Worm (Caenorhabditis elegans) whole organism, L3 larva: ENCODE results near the gene let-653.

Experiments used
- R02D3.7 ChIP-seq: fragments of 150-350 bp; optimal IDR thresholded peaks from 2 replicates; lab custom pipeline; 2014; ENCODE audit warnings: missing biosample characterization, missing genetic modification characterization
- ZK546.5 ChIP-seq: sonication (generic microtip); optimal IDR thresholded peaks from 2 replicates; lab custom pipeline; 2017; ENCODE audit warnings: missing biosample characterization, missing genetic modification characterization
- aly-2 ChIP-seq: fragments of 150-350 bp; optimal IDR thresholded peaks from 2 replicates; lab custom pipeline; 2014; ENCODE audit warnings: missing biosample characterization, missing genetic modification characterization
- ama-1 ChIP-seq: fragments of 150-350 bp; optimal IDR thresholded peaks from 2 replicates; lab custom pipeline; 2018
- ceh-16 ChIP-seq: sonication (generic microtip); optimal IDR thresholded peaks from 2 replicates; lab custom pipeline; 2017; ENCODE audit warnings: missing biosample characterization, missing genetic modification characterization
- ceh-28 ChIP-seq: fragments of 150-350 bp; optimal IDR thresholded peaks from 2 replicates; lab custom pipeline; 2014; ENCODE audit warnings: missing biosample characterization, missing genetic modification reagents, missing genetic modification characterization
- ceh-82 ChIP-seq: fragments of 150-350 bp; optimal IDR thresholded peaks from 2 replicates; lab custom pipeline; 2014; ENCODE audit warnings: missing biosample characterization, missing genetic modification characterization
- ceh-9 ChIP-seq: sonication (generic microtip); optimal IDR thresholded peaks from 2 replicates; lab custom pipeline; 2018; ENCODE audit warnings: missing biosample characterization, missing genetic modification characterization
- daf-12 ChIP-seq: fragments of 150-350 bp; optimal IDR thresholded peaks from 2 replicates; lab custom pipeline; 2014; ENCODE audit warnings: missing biosample characterization, missing genetic modification reagents, missing genetic modification characterization
- egl-5 ChIP-seq: fragments of 150-350 bp; optimal IDR thresholded peaks from 2 replicates; lab custom pipeline; 2017; ENCODE audit warnings: missing biosample characterization, missing genetic modification reagents, missing genetic modification characterization, inconsistent platforms
- elt-1 ChIP-seq: fragments of 150-350 bp; optimal IDR thresholded peaks from 2 replicates; lab custom pipeline; 2014; ENCODE audit warnings: missing biosample characterization, missing genetic modification characterization
- elt-2 ChIP-seq: sonication (generic microtip); optimal IDR thresholded peaks from 2 replicates; lab custom pipeline; 2016; ENCODE audit warnings: missing genetic modification reagents, mild to moderate bottlenecking, missing genetic modification characterization, missing compliant biosample characterization
- elt-3 ChIP-seq, 3 experiments: fragments of 150-350 bp in 1 of 3; sonication (generic microtip) in 2 of 3; optimal IDR thresholded peaks; 2 replicates in 2 of 3; 4 replicates in 1 of 3; lab custom pipeline; 2014 to 2017; ENCODE audit warnings: missing biosample characterization in 3 of 3, missing genetic modification characterization in 3 of 3
- fkh-10 ChIP-seq: sonication (generic microtip); optimal IDR thresholded peaks from 2 replicates; lab custom pipeline; 2017; ENCODE audit warnings: missing biosample characterization, missing genetic modification reagents, missing genetic modification characterization
- fos-1 ChIP-seq: fragments of 150-350 bp; optimal IDR thresholded peaks from 2 replicates; lab custom pipeline; 2014; ENCODE audit warnings: missing biosample characterization, missing genetic modification characterization
- hmg-11 ChIP-seq: sonication (generic microtip); optimal IDR thresholded peaks from 2 replicates; lab custom pipeline; 2016; ENCODE audit warnings: missing genetic modification characterization, missing compliant biosample characterization
- jun-1 ChIP-seq: fragments of 150-350 bp; optimal IDR thresholded peaks from 2 replicates; lab custom pipeline; 2014; ENCODE audit warnings: missing biosample characterization, missing genetic modification reagents, missing genetic modification characterization
- lin-15B ChIP-seq: fragments of 150-350 bp; optimal IDR thresholded peaks from 2 replicates; lab custom pipeline; 2014; ENCODE audit warnings: missing biosample characterization, missing genetic modification characterization
- lin-39 ChIP-seq: fragments of 150-350 bp; optimal IDR thresholded peaks from 2 replicates; lab custom pipeline; 2018; ENCODE audit warnings: missing biosample characterization, missing genetic modification reagents, missing genetic modification characterization
- lsy-12 ChIP-seq: sonication (generic microtip); optimal IDR thresholded peaks from 2 replicates; lab custom pipeline; 2016; ENCODE audit warnings: mild to moderate bottlenecking, missing genetic modification characterization, missing compliant biosample characterization
- mdl-1 ChIP-seq: fragments of 150-350 bp; optimal IDR thresholded peaks from 2 replicates; lab custom pipeline; 2014; ENCODE audit warnings: missing biosample characterization, missing genetic modification characterization
- nfya-1 ChIP-seq: sonication (generic microtip); optimal IDR thresholded peaks from 2 replicates; lab custom pipeline; 2017; ENCODE audit warnings: missing genetic modification characterization, mild to moderate bottlenecking, missing compliant biosample characterization, antibody characterized with exemption, moderate library complexity; ENCODE audit not compliant: insufficient read depth
- nhr-11 ChIP-seq: fragments of 150-350 bp; optimal IDR thresholded peaks from 2 replicates; lab custom pipeline; 2014; ENCODE audit warnings: missing biosample characterization, missing genetic modification characterization
- nhr-12 ChIP-seq: fragments of 150-350 bp; optimal IDR thresholded peaks from 2 replicates; lab custom pipeline; 2014; ENCODE audit warnings: missing biosample characterization, missing genetic modification characterization
- nhr-25 ChIP-seq: sonication (generic microtip); optimal IDR thresholded peaks from 2 replicates; lab custom pipeline; 2017; ENCODE audit warnings: missing biosample characterization, missing genetic modification characterization
- nhr-28 ChIP-seq: fragments of 150-350 bp; optimal IDR thresholded peaks from 2 replicates; lab custom pipeline; 2014; ENCODE audit warnings: missing biosample characterization, missing genetic modification characterization
- nhr-43 ChIP-seq: sonication (generic microtip); optimal IDR thresholded peaks from 2 replicates; lab custom pipeline; 2016; ENCODE audit warnings: mild to moderate bottlenecking, missing genetic modification characterization, missing compliant biosample characterization; ENCODE audit not compliant: poor library complexity, severe bottlenecking
- nhr-67 ChIP-seq: fragments of 150-350 bp; optimal IDR thresholded peaks from 2 replicates; lab custom pipeline; 2014; ENCODE audit warnings: missing biosample characterization, missing genetic modification characterization
- nhr-77 ChIP-seq: fragments of 150-350 bp; optimal IDR thresholded peaks from 2 replicates; lab custom pipeline; 2014; ENCODE audit warnings: missing biosample characterization, missing genetic modification characterization
- pha-4 ChIP-seq: fragments of 150-350 bp; optimal IDR thresholded peaks from 2 replicates; lab custom pipeline; 2014; ENCODE audit warnings: missing biosample characterization, missing genetic modification reagents, missing genetic modification characterization
- pqm-1 ChIP-seq: fragments of 150-350 bp; optimal IDR thresholded peaks from 2 replicates; lab custom pipeline; 2017; ENCODE audit warnings: missing biosample characterization, missing genetic modification characterization, inconsistent platforms
- sea-2 ChIP-seq: fragments of 150-350 bp; sonication (generic microtip); optimal IDR thresholded peaks from 4 replicates; lab custom pipeline; 2014; ENCODE audit warnings: missing biosample characterization, missing genetic modification reagents, missing genetic modification characterization
- skn-1 ChIP-seq: fragments of 150-350 bp; optimal IDR thresholded peaks from 2 replicates; lab custom pipeline; 2014; ENCODE audit warnings: missing biosample characterization, missing genetic modification characterization
- snpc-4 ChIP-seq: fragments of 150-350 bp; optimal IDR thresholded peaks from 2 replicates; lab custom pipeline; 2014; ENCODE audit warnings: missing biosample characterization, missing genetic modification characterization
- unc-39 ChIP-seq: sonication (generic microtip); optimal IDR thresholded peaks from 4 replicates; lab custom pipeline; 2017; ENCODE audit warnings: missing biosample characterization, missing genetic modification characterization
- unc-62 ChIP-seq: fragments of 150-350 bp; sonication (generic microtip); optimal IDR thresholded peaks from 4 replicates; lab custom pipeline; 2014; ENCODE audit warnings: missing biosample characterization, missing genetic modification reagents, missing genetic modification characterization
- ztf-11 ChIP-seq: fragments of 150-350 bp; optimal IDR thresholded peaks from 2 replicates; lab custom pipeline; 2014; ENCODE audit warnings: missing biosample characterization, missing genetic modification characterization
- ztf-4 ChIP-seq: fragments of 150-350 bp; optimal IDR thresholded peaks from 2 replicates; lab custom pipeline; 2014; ENCODE audit warnings: missing biosample characterization, missing genetic modification characterization

Gene let-653

ce11 chrIV:11885313-11885712 is at the start of gene let-653:
Gene let-653, plus strand, starts transcription at chrIV:11885613.
- TF ChIP-seq nhr-28 (tag; lab: Kevin White, UChicago) = no peak
- no peak for TF ChIP-seq nhr-67 (tag; lab: Kevin White, UChicago)
- no peak for TF ChIP-seq daf-12
- no peak for TF ChIP-seq mdl-1
- no peak for TF ChIP-seq fkh-10 (GFP tag; lab: Kevin White, UChicago)
- TF ChIP-seq unc-39 = no peak
- TF ChIP-seq ceh-9 (tag; lab: Kevin White, UChicago) = no peak
- TF ChIP-seq elt-3 (tag; optimal IDR thresholded peaks at IDR 0.05; lab: Kevin White, UChicago) = no peak
- TF ChIP-seq lsy-12 (tag; lab: Kevin White, UChicago) = no peak

DNA sequence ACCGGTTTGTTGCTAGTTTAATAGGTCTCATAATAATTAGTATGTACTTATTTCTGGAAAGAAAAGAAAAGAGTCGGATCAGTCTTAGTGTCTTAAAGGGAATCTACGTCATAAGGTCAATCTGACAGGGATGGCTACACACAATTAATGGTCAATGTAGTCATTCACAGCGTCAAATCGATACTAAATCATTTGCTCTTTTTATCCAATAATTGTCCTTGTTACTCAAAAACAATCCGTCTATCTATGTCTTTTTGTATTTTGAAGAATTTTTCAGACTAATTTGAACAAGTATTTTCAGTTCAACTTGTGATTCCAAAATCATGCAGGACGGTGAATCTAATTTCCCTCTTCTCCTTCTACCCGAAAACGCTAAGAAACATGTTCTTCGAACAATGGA is 46.8 kb upstream of the let-653 start, which contains the start of gene fbxb-3:
Gene fbxb-3 (plus strand): TSS at position 301 of the 400 bp plus-strand sequence.
- TF ChIP-seq nhr-43 (tag; lab: Kevin White, UChicago) (no peak), unc-62 (GFP tag; lab: Kevin White, UChicago) (no peak), ztf-4 (no peak), pha-4 (tag; lab: Kevin White, UChicago) (no peak), lin-15B (tag; lab: Kevin White, UChicago) (no peak)

DNA sequence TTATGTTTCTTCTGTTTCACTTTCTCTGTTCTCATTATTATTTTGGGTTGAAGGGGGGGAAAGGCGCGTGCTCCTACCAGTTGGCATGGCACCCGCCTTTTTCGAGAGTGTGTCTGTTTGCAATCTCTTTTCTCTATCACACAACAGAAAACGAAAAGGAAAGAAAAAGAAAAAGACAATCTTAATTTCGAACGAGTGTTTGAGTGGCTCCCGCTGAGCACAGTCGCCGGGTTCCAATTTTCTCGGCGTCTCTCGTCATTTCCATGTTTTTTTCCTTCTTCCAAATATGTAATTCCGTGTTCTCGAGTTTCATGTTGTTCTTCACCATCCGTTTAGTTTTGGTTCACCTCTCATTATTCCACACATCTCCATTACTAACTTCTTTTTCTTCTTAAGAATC is 43.3 kb upstream of the let-653 start, which contains the start of gene F38H4.3:
Gene F38H4.3 (plus strand): TSS at position 301 of the 400 bp plus-strand sequence.
- TF ChIP-seq fos-1 (tag; lab: Kevin White, UChicago) (no peak), pha-4 (tag; lab: Kevin White, UChicago) (peak; percentile 56)

DNA sequence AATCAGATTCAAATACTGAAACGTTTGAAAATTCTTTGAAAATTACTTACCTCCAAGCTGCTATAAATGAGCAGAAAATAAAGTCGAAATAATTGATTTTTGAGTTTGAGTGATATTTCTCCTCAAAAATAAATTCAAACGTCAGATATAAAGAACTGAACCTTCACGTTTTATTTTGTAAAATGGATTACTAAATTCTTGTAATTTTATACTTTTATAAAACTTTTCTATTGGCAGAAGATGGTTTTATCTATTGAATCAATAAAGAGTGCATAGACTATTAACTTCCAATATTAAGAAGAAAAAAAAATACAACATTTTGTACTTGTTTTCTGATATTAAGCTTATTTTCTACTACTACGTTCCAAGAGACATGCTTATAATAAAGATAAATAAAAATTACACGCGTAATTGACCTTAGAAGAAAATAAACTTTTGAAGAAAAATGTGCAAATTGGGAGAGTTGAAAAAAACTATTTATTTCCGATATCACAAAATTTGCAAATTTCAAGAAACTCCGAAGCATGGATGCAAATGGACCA is 37.6 kb upstream of the let-653 start, which contains the start of the genes F38H4.6 and F38H4.4:
Gene F38H4.6 (minus strand): TSS at position 101 of the 542 bp plus-strand sequence.
Gene F38H4.4 (plus strand): TSS at position 492 of the 542 bp plus-strand sequence.
- TF ChIP-seq ZK546.5 (tag; lab: Kevin White, UChicago) = no peak
- TF ChIP-seq ama-1 = no peak
- TF ChIP-seq elt-2 (tag; lab: Kevin White, UChicago) = no peak
- no peak for TF ChIP-seq R02D3.7 (tag; lab: Kevin White, UChicago)

DNA sequence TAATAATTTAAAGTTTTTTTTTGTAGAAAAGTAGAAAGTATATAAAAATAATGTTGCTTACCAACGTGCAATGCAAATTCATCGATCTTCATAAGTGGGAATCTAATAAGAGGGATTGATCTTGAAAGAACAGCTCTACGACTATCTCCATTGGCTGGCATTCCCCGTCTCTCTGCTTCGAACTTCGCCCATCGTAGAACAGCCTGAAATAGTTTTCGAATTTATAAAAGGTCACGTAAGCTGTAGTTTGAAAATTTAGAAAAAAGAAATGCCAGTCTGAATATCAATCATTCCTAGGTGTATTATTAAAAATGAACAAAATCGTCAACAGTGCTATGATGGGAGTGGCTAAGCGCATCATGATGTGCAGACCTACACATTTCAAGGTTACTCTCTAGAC is 33.5 kb upstream of the let-653 start, which contains the start of gene F38H4.5:
Gene F38H4.5 (plus strand): TSS at position 301 of the 400 bp plus-strand sequence.
- TF ChIP-seq ceh-82 (tag; lab: Kevin White, UChicago) (no peak), nhr-28 (tag; lab: Kevin White, UChicago) (no peak), elt-2 (tag; lab: Kevin White, UChicago) (no peak), mdl-1 (no peak), nhr-67 (tag; lab: Kevin White, UChicago) (no peak)

DNA sequence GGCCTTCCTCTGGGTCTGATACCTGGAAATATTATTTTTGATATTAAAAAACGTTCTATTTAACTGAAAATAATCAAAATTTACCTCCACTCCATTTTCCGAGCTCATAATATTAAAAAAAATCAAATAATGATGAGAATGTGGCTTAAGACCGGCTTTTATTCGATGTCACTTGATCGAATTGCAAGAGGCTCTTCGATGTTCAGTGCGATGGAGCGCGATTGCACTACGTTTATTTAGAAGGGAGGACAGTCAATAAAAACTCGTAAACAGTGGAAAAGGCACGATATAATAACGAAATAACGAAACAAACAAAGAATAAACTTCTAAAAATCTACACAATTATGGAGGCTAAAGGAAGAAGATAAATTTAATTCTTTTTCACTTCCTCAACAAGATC is 30.6 kb upstream of the let-653 start, which contains the start of gene tag-30:
Gene tag-30 (minus strand): TSS at position 383 of the 400 bp plus-strand sequence.
- peak; percentile 10 for TF ChIP-seq nhr-43 (tag; lab: Kevin White, UChicago)
- TF ChIP-seq nhr-11 (tag; lab: Kevin White, UChicago) = no peak
- TF ChIP-seq unc-39 = no peak
- peak; percentile 86 for TF ChIP-seq egl-5 (tag; lab: Kevin White, UChicago)
- TF ChIP-seq snpc-4 (tag; lab: Kevin White, UChicago) = peak; percentile 76
- no peak for TF ChIP-seq nhr-28 (tag; lab: Kevin White, UChicago)
- TF ChIP-seq jun-1 (tag; lab: Kevin White, UChicago) = no peak
- peak; percentile 24 for TF ChIP-seq nhr-25 (tag; lab: Kevin White, UChicago)
- TF ChIP-seq ztf-4 = no peak
- TF ChIP-seq R02D3.7 (tag; lab: Kevin White, UChicago) = no peak
- TF ChIP-seq ceh-28 (tag; lab: Kevin White, UChicago) = no peak
- no peak for TF ChIP-seq nhr-67 (tag; lab: Kevin White, UChicago)
- TF ChIP-seq mdl-1 = no peak
- TF ChIP-seq unc-62 (GFP tag; lab: Kevin White, UChicago) = no peak
- TF ChIP-seq elt-2 (tag; lab: Kevin White, UChicago) = peak; percentile 43
- no peak for TF ChIP-seq ama-1
- no peak for TF ChIP-seq elt-3 (tag; optimal IDR thresholded peaks at IDR 0.05; lab: Kevin White, UChicago)
- TF ChIP-seq nfya-1 (tag; lab: Kevin White, UChicago) = no peak
- no peak for TF ChIP-seq ceh-82 (tag; lab: Kevin White, UChicago)
- no peak for TF ChIP-seq fos-1 (tag; lab: Kevin White, UChicago)
- no peak for TF ChIP-seq daf-12
- TF ChIP-seq aly-2 = no peak
- peak; percentile 12 for TF ChIP-seq lin-39 (tag; lab: Kevin White, UChicago)
- TF ChIP-seq ztf-11 = no peak
- no peak for TF ChIP-seq elt-1 (tag; lab: Kevin White, UChicago)
- TF ChIP-seq lsy-12 (tag; lab: Kevin White, UChicago) = no peak
- no peak for TF ChIP-seq ceh-16 (tag; lab: Kevin White, UChicago)
- TF ChIP-seq nhr-12 (tag; lab: Kevin White, UChicago) = no peak
- no peak for TF ChIP-seq nhr-77 (tag; lab: Kevin White, UChicago)
- peak; percentile 72 for TF ChIP-seq lin-15B (tag; lab: Kevin White, UChicago)
- no peak for TF ChIP-seq sea-2 (GFP tag; lab: Kevin White, UChicago)
- peak; percentile 96 for TF ChIP-seq pha-4 (tag; lab: Kevin White, UChicago)
- no peak for TF ChIP-seq skn-1
- no peak for TF ChIP-seq hmg-11 (tag; lab: Kevin White, UChicago)
- no peak for TF ChIP-seq pqm-1 (tag; lab: Kevin White, UChicago)
- no peak for TF ChIP-seq fkh-10 (GFP tag; lab: Kevin White, UChicago)
- TF ChIP-seq ceh-9 (tag; lab: Kevin White, UChicago) = no peak
- TF ChIP-seq ZK546.5 (tag; lab: Kevin White, UChicago) = no peak
